Worm (Caenorhabditis elegans) whole organism, L3 larva: ENCODE measurements around the gene F46G10.2.

ENCODE experiments used
- R02D3.7 ChIP-seq: fragments of 150-350 bp; optimal IDR thresholded peaks from 2 replicates; lab custom pipeline; 2014; ENCODE audit warnings: missing biosample characterization, missing genetic modification characterization
- aly-2 ChIP-seq: fragments of 150-350 bp; optimal IDR thresholded peaks from 2 replicates; lab custom pipeline; 2014; ENCODE audit warnings: missing biosample characterization, missing genetic modification characterization
- ama-1 ChIP-seq: fragments of 150-350 bp; optimal IDR thresholded peaks from 2 replicates; lab custom pipeline; 2018
- ceh-28 ChIP-seq: fragments of 150-350 bp; optimal IDR thresholded peaks from 2 replicates; lab custom pipeline; 2014; ENCODE audit warnings: missing biosample characterization, missing genetic modification reagents, missing genetic modification characterization
- ceh-9 ChIP-seq: sonication (generic microtip); optimal IDR thresholded peaks from 2 replicates; lab custom pipeline; 2018; ENCODE audit warnings: missing biosample characterization, missing genetic modification characterization
- daf-12 ChIP-seq: fragments of 150-350 bp; optimal IDR thresholded peaks from 2 replicates; lab custom pipeline; 2014; ENCODE audit warnings: missing biosample characterization, missing genetic modification reagents, missing genetic modification characterization
- egl-27 ChIP-seq: sonication (generic microtip); optimal IDR thresholded peaks from 4 replicates; lab custom pipeline; 2017; ENCODE audit warnings: missing biosample characterization, missing genetic modification reagents, missing genetic modification characterization
- egl-5 ChIP-seq: fragments of 150-350 bp; optimal IDR thresholded peaks from 2 replicates; lab custom pipeline; 2017; ENCODE audit warnings: missing biosample characterization, missing genetic modification reagents, missing genetic modification characterization, inconsistent platforms
- elt-2 ChIP-seq: sonication (generic microtip); optimal IDR thresholded peaks from 2 replicates; lab custom pipeline; 2016; ENCODE audit warnings: missing genetic modification reagents, mild to moderate bottlenecking, missing genetic modification characterization, missing compliant biosample characterization
- fkh-2 ChIP-seq: fragments of 150-350 bp; optimal IDR thresholded peaks from 2 replicates; lab custom pipeline; 2014; ENCODE audit warnings: missing biosample characterization, missing genetic modification reagents, missing genetic modification characterization
- hmg-11 ChIP-seq: sonication (generic microtip); optimal IDR thresholded peaks from 2 replicates; lab custom pipeline; 2016; ENCODE audit warnings: missing genetic modification characterization, missing compliant biosample characterization
- jun-1 ChIP-seq: fragments of 150-350 bp; optimal IDR thresholded peaks from 2 replicates; lab custom pipeline; 2014; ENCODE audit warnings: missing biosample characterization, missing genetic modification reagents, missing genetic modification characterization
- lin-15B ChIP-seq: fragments of 150-350 bp; optimal IDR thresholded peaks from 2 replicates; lab custom pipeline; 2014; ENCODE audit warnings: missing biosample characterization, missing genetic modification characterization
- lsy-12 ChIP-seq: sonication (generic microtip); optimal IDR thresholded peaks from 2 replicates; lab custom pipeline; 2016; ENCODE audit warnings: mild to moderate bottlenecking, missing genetic modification characterization, missing compliant biosample characterization
- mdl-1 ChIP-seq: fragments of 150-350 bp; optimal IDR thresholded peaks from 2 replicates; lab custom pipeline; 2014; ENCODE audit warnings: missing biosample characterization, missing genetic modification characterization
- mml-1 ChIP-seq: fragments of 150-350 bp; sonication (generic microtip); optimal IDR thresholded peaks from 3 replicates; lab custom pipeline; 2014; ENCODE audit warnings: missing biosample characterization, missing genetic modification characterization
- nhr-12 ChIP-seq: fragments of 150-350 bp; optimal IDR thresholded peaks from 2 replicates; lab custom pipeline; 2014; ENCODE audit warnings: missing biosample characterization, missing genetic modification characterization
- nhr-237 ChIP-seq: fragments of 150-350 bp; optimal IDR thresholded peaks from 2 replicates; lab custom pipeline; 2014; ENCODE audit warnings: missing biosample characterization, missing genetic modification characterization
- nhr-25 ChIP-seq: sonication (generic microtip); optimal IDR thresholded peaks from 2 replicates; lab custom pipeline; 2017; ENCODE audit warnings: missing biosample characterization, missing genetic modification characterization
- nhr-28 ChIP-seq: fragments of 150-350 bp; optimal IDR thresholded peaks from 2 replicates; lab custom pipeline; 2014; ENCODE audit warnings: missing biosample characterization, missing genetic modification characterization
- nhr-43 ChIP-seq: sonication (generic microtip); optimal IDR thresholded peaks from 2 replicates; lab custom pipeline; 2016; ENCODE audit warnings: mild to moderate bottlenecking, missing genetic modification characterization, missing compliant biosample characterization; ENCODE audit not compliant: poor library complexity, severe bottlenecking
- nhr-76 ChIP-seq: fragments of 150-350 bp; sonication (generic microtip); optimal IDR thresholded peaks from 5 replicates; lab custom pipeline; 2014; ENCODE audit warnings: missing biosample characterization, missing genetic modification characterization
- pha-4 ChIP-seq: fragments of 150-350 bp; optimal IDR thresholded peaks from 2 replicates; lab custom pipeline; 2014; ENCODE audit warnings: missing biosample characterization, missing genetic modification reagents, missing genetic modification characterization
- pqm-1 ChIP-seq: fragments of 150-350 bp; optimal IDR thresholded peaks from 2 replicates; lab custom pipeline; 2017; ENCODE audit warnings: missing biosample characterization, missing genetic modification characterization, inconsistent platforms
- sea-2 ChIP-seq: fragments of 150-350 bp; sonication (generic microtip); optimal IDR thresholded peaks from 4 replicates; lab custom pipeline; 2014; ENCODE audit warnings: missing biosample characterization, missing genetic modification reagents, missing genetic modification characterization
- skn-1 ChIP-seq: fragments of 150-350 bp; optimal IDR thresholded peaks from 2 replicates; lab custom pipeline; 2014; ENCODE audit warnings: missing biosample characterization, missing genetic modification characterization
- snpc-4 ChIP-seq: fragments of 150-350 bp; optimal IDR thresholded peaks from 2 replicates; lab custom pipeline; 2014; ENCODE audit warnings: missing biosample characterization, missing genetic modification characterization
- unc-39 ChIP-seq: sonication (generic microtip); optimal IDR thresholded peaks from 4 replicates; lab custom pipeline; 2017; ENCODE audit warnings: missing biosample characterization, missing genetic modification characterization
- unc-62 ChIP-seq: fragments of 150-350 bp; sonication (generic microtip); optimal IDR thresholded peaks from 4 replicates; lab custom pipeline; 2014; ENCODE audit warnings: missing biosample characterization, missing genetic modification reagents, missing genetic modification characterization
- zag-1 ChIP-seq: fragments of 150-350 bp; optimal IDR thresholded peaks from 2 replicates; lab custom pipeline; 2014; ENCODE audit warnings: missing biosample characterization, missing genetic modification characterization
- ztf-4 ChIP-seq: fragments of 150-350 bp; optimal IDR thresholded peaks from 2 replicates; lab custom pipeline; 2014; ENCODE audit warnings: missing biosample characterization, missing genetic modification characterization

The F46G10.2 gene

ce11 chrX:13358573-13358972 lies 35.8 kb downstream of the F46G10.2 start (continued):
- TF ChIP-seq fkh-2 (no peak), skn-1 (tag; lab: Kevin White, UChicago) (no peak), elt-2 (tag; lab: Kevin White, UChicago) (peak; percentile 78), nhr-237 (tag; lab: Kevin White, UChicago) (no peak), pha-4 (tag; lab: Kevin White, UChicago) (peak; percentile 95), pqm-1 (tag; lab: Kevin White, UChicago) (peak; percentile 91), jun-1 (peak; percentile 93), nhr-28 (tag; lab: Kevin White, UChicago) (no peak), unc-39 (no peak), daf-12 (tag; lab: Kevin White, UChicago) (no peak), hmg-11 (no peak)
- TF ChIP-seq, all 47 proteins: peak for 21

ce11 chrX:13359800-13360199 lies 37.0 kb downstream of the F46G10.2 start:
- TF ChIP-seq egl-27 (tag; lab: Kevin White, UChicago), result peak; percentile 19
- TF ChIP-seq unc-39, result no peak
- TF ChIP-seq ztf-4 (tag; lab: Kevin White, UChicago), result no peak
- TF ChIP-seq ama-1 (lab: Kevin White, UChicago), result no peak
- no peak for TF ChIP-seq lin-15B
- no peak for TF ChIP-seq nhr-76 (tag; lab: Kevin White, UChicago)
- TF ChIP-seq skn-1 (tag; lab: Kevin White, UChicago), result no peak
- peak; percentile 47 for TF ChIP-seq pha-4 (tag; lab: Kevin White, UChicago)
- TF ChIP-seq nhr-43, result peak; percentile 22
- TF ChIP-seq pqm-1 (tag; lab: Kevin White, UChicago), result peak; percentile 80
- TF ChIP-seq elt-2 (tag; lab: Kevin White, UChicago), result peak; percentile 67
- TF ChIP-seq snpc-4 (tag; lab: Kevin White, UChicago), result no peak
- TF ChIP-seq mml-1 (tag; lab: Kevin White, UChicago), result peak; percentile 78
- peak; percentile 12 for TF ChIP-seq nhr-25 (tag; lab: Kevin White, UChicago)

- TF ChIP-seq pqm-1 (tag; lab: Kevin White, UChicago) (peak; percentile 98), elt-2 (tag; lab: Kevin White, UChicago) (peak; percentile 93), nhr-76 (tag; lab: Kevin White, UChicago) (no peak), pha-4 (tag; lab: Kevin White, UChicago) (peak; percentile 55)
These were observed 37.9 kb downstream of the F46G10.2 start for ce11 chrX:13360632-13361031.

ce11 chrX:13362486-13362885 lies 39.7 kb downstream of the F46G10.2 start, which contains the start of gene C49F8.15:
Gene C49F8.15, minus strand, starts transcription at chrX:13362586.
- TF ChIP-seq mml-1 (tag; lab: Kevin White, UChicago) (no peak), nhr-12 (tag; lab: Kevin White, UChicago) (no peak), ama-1 (lab: Kevin White, UChicago) (no peak), ceh-28 (tag; lab: Kevin White, UChicago) (no peak), ztf-4 (tag; lab: Kevin White, UChicago) (no peak), R02D3.7 (no peak), hmg-11 (no peak)

ce11 chrX:13364897-13365296 lies 42.1 kb downstream of the F46G10.2 start, which contains the start of gene C49F8.1:
Gene C49F8.1, minus strand, starts transcription at chrX:13364997.
- TF ChIP-seq skn-1 (tag; lab: Kevin White, UChicago), result no peak
- no peak for TF ChIP-seq zag-1
- TF ChIP-seq ztf-4 (tag; lab: Kevin White, UChicago), result no peak
- no peak for TF ChIP-seq nhr-237 (tag; lab: Kevin White, UChicago)
- no peak for TF ChIP-seq ceh-9
- no peak for TF ChIP-seq pqm-1 (tag; lab: Kevin White, UChicago)
- TF ChIP-seq nhr-76 (tag; lab: Kevin White, UChicago), result no peak
- TF ChIP-seq nhr-25 (tag; lab: Kevin White, UChicago), result no peak
- TF ChIP-seq, all 47 proteins: peak for 0

ce11 chrX:13366955-13367354 lies 44.2 kb downstream of the F46G10.2 start:
- TF ChIP-seq pha-4 (tag; lab: Kevin White, UChicago), result peak; percentile 55
- no peak for TF ChIP-seq mdl-1 (tag; lab: Kevin White, UChicago)
- no peak for TF ChIP-seq sea-2 (GFP tag; lab: Kevin White, UChicago)
- no peak for TF ChIP-seq lsy-12 (tag; lab: Kevin White, UChicago)
- no peak for TF ChIP-seq unc-62 (GFP tag; lab: Kevin White, UChicago)
- no peak for TF ChIP-seq egl-5 (tag; lab: Kevin White, UChicago)
- TF ChIP-seq egl-27 (tag; lab: Kevin White, UChicago), result no peak
- no peak for TF ChIP-seq aly-2 (tag; lab: Kevin White, UChicago)
